Worm (Caenorhabditis elegans) whole organism, midembryonic: ENCODE results near the gene cki-2.

Source experiments
- T22C8.4 ChIP-seq: fragments of 200-800 bp; sonication (Bioruptor generic); IDR thresholded peaks from 2 replicates; pipeline ENCODE4 v1.3.6; 2022; ENCODE audit warnings: missing genetic modification characterization, missing compliant biosample characterization
- cog-1 ChIP-seq: sonication (generic microtip); optimal IDR thresholded peaks from 2 replicates; lab custom pipeline; 2016; ENCODE audit warnings: missing genetic modification characterization, missing compliant biosample characterization
- flt-1 ChIP-seq: fragments of 200-800 bp; sonication (Bioruptor generic); IDR thresholded peaks from 2 replicates; pipeline ENCODE4 v1.3.6; 2022; ENCODE audit warnings: missing genetic modification characterization, missing compliant biosample characterization
- klf-2 ChIP-seq: fragments of 200-800 bp; sonication (Bioruptor generic); conservative IDR thresholded peaks from 2 replicates; pipeline ENCODE4 v1.3.6; 2022; ENCODE audit warnings: missing genetic modification reagents, missing genetic modification characterization, missing compliant biosample characterization
- med-1 ChIP-seq: sonication (generic microtip); optimal IDR thresholded peaks from 2 replicates; lab custom pipeline; 2017; ENCODE audit warnings: missing genetic modification characterization, mild to moderate bottlenecking, missing compliant biosample characterization, antibody characterized with exemption, missing genetic modification reagents; ENCODE audit not compliant: insufficient read depth
- ref-1 ChIP-seq: fragments of 200-800 bp; sonication (Bioruptor generic); conservative IDR thresholded peaks from 2 replicates; pipeline ENCODE4 v1.3.6; 2022; ENCODE audit warnings: missing genetic modification reagents, missing genetic modification characterization, missing compliant biosample characterization
- tab-1 ChIP-seq: fragments of 200-800 bp; sonication (Bioruptor generic); IDR thresholded peaks from 2 replicates; pipeline ENCODE4 v1.3.6; 2022; ENCODE audit warnings: missing genetic modification characterization, missing compliant biosample characterization
- ztf-23 ChIP-seq: fragments of 200-800 bp; sonication (Bioruptor generic); IDR thresholded peaks from 2 replicates; pipeline ENCODE4 v1.3.6; 2022; ENCODE audit warnings: missing genetic modification reagents, missing genetic modification characterization, missing compliant biosample characterization
- ztf-29 ChIP-seq: fragments of 200-800 bp; sonication (Bioruptor generic); IDR thresholded peaks from 2 replicates; pipeline ENCODE4 v1.3.6; 2022; ENCODE audit warnings: missing genetic modification reagents, missing genetic modification characterization, missing compliant biosample characterization

The cki-2 gene

DNA sequence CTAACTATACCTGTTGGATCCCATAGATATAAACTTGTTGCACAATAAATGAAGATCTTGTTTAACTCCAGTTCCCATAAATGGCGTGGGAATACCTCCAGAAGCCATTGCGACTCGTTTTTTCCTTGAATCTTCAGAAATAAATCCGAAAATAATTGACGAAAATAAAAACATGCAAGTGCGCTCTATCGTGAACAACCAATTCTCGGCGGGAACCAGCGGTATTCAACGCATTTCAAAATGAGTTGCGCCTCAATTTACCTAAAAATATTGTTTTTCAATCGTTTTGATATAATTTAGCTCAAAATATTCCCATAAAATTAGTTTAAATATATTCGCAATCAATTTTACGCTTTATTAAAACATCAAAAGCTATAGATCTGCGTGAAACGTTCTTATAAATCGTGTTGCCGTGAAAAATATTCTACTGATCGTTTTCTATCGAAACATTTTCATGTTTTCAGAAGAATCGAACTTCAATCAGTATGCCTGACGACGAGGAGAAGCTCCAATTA lies 35.1 kb upstream of the cki-2 start, which contains the start of the genes snpc-1.1 and spdl-1:
TSS of gene snpc-1.1 (minus strand) at position 200 of the 515 bp plus-strand sequence.
TSS of gene spdl-1 (plus strand) at position 465 of the 515 bp plus-strand sequence.
- TF ChIP-seq ref-1 (GFP tag; lab: Robert Waterston, UW) (no peak), cog-1 (tag; lab: Kevin White, UChicago) (no peak), ztf-23 (GFP tag; lab: Robert Waterston, UW) (no peak), ztf-29 (GFP tag; lab: Robert Waterston, UW) (no peak), tab-1 (GFP tag; lab: Robert Waterston, UW) (no peak), T22C8.4 (GFP tag; lab: Robert Waterston, UW) (no peak), klf-2 (no peak), med-1 (GFP tag; lab: Kevin White, UChicago) (no peak), flt-1 (GFP tag; lab: Robert Waterston, UW) (no peak)

DNA sequence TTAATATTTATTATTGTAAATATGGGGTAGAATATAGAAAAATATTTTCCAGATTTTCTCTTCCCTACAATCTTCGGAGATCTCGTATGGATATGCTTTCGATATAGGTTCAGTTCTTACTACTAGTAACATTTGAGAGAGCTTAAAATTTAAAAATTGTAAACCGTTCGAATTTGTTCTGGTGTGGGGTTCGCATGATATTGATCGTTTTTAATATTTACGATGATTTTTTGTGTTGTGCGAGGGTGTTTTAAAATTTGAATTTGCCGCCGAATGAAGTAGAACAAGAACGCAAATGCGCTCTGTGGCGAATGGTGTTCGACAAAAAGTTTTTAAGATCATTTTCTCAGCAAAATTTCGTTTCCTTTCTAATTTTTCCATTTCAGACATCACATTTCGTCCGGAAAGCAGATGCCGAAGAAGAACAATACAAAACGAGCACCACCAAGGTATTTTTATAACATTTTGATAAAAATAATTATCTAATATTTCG lies 32.8 kb upstream of the cki-2 start, which contains the start of gene skr-17:
TSS of gene skr-17 (plus strand) at position 51 of the 493 bp plus-strand sequence.
- TF ChIP-seq cog-1 (tag; lab: Kevin White, UChicago), result no peak

DNA sequence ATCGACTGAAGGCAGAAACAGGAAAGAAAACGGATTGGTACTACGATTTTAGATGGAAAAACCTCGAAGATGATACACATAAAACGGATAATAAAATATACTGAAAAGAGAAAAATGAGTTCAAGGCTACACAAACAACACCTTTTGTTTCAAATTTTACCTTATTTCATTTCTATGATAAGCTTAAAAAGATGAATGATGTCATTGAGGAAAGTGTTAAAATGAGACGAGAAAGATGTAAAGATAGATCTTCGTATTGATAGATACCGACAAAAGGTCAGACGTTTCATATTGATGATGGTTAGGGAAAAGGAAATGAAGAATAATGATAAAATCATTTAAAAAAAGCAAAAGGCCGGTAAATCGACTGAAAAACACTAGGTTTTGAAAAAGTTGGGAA lies 26.7 kb upstream of the cki-2 start:
- TF ChIP-seq cog-1 (tag; lab: Kevin White, UChicago), result no peak
- TF ChIP-seq ztf-23 (GFP tag; lab: Robert Waterston, UW), result no peak
- TF ChIP-seq tab-1 (GFP tag; lab: Robert Waterston, UW), result no peak
- TF ChIP-seq ztf-29 (GFP tag; lab: Robert Waterston, UW), result no peak
- TF ChIP-seq flt-1 (GFP tag; lab: Robert Waterston, UW), result no peak
- no peak for TF ChIP-seq T22C8.4 (GFP tag; lab: Robert Waterston, UW)
- no peak for TF ChIP-seq klf-2
- no peak for TF ChIP-seq med-1 (GFP tag; lab: Kevin White, UChicago)

DNA sequence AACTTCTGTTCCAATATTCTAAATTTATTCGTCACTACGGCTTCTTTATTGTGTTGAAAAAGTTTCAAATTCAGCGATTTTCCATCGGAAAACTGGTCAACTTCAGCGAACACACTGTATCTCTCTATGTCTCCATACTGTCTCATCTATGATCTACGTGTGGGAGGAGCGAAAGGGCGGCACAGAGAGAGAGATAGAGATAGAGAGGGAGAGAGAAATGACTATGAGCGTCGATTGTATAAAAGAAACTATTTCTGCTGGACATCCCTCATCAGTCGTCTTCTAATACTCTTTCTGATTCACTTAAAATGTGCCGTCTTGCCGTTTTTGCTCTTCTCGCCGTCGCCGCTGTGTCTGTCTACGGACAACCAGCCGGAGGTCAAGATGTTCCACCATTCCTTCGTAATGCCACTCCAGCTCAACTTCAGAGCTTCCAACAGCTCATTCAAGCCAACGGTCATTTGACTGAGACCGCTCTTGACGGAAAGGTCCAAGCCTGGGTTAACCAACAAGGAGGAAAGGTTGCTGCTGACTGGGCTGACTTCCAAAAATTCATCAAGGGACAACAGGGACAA lies 25.9 kb upstream of the cki-2 start, which contains the start of gene srlf-1:
TSS of gene srlf-1 (plus strand) at position 268 of the 575 bp plus-strand sequence.
- TF ChIP-seq ztf-23 (GFP tag; lab: Robert Waterston, UW) (no peak), ztf-29 (GFP tag; lab: Robert Waterston, UW) (no peak), med-1 (GFP tag; lab: Kevin White, UChicago) (no peak), ref-1 (GFP tag; lab: Robert Waterston, UW) (no peak), klf-2 (no peak), tab-1 (GFP tag; lab: Robert Waterston, UW) (no peak), T22C8.4 (GFP tag; lab: Robert Waterston, UW) (no peak), cog-1 (tag; lab: Kevin White, UChicago) (no peak), flt-1 (GFP tag; lab: Robert Waterston, UW) (no peak)

DNA sequence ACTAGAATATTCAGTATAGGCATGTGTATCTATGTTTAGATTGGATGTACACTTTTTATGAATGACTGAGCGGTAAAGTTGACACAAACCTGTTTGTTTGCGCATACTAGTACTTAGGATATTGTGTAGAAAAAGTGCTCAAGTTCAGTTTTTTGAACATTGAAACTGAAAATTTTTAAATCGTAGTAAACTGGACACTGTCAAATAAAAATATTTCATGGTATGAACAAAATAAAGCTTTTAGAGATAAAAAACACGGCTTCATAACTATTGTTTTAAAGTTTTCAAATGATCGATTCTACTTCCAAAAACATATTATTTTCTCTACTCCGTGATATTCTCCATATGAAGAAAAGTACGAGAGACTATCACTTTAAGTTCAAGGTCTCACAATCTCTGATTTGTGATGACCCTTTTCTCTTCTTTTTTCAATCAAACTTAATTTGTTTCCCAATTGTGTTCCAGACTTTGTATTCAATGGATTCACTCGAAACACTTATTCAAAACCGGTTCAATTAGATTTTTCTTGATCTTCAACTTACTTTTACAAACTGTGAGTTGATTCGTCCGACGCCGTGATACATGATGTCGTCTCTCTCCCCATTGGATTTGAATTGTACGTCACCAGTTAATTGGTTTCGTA lies 24.8 kb upstream of the cki-2 start:
- TF ChIP-seq med-1 (GFP tag; lab: Kevin White, UChicago), result no peak
- TF ChIP-seq klf-2, result no peak
- no peak for TF ChIP-seq tab-1 (GFP tag; lab: Robert Waterston, UW)
- TF ChIP-seq T22C8.4 (GFP tag; lab: Robert Waterston, UW), result no peak
- no peak for TF ChIP-seq ref-1 (GFP tag; lab: Robert Waterston, UW)
- no peak for TF ChIP-seq ztf-23 (GFP tag; lab: Robert Waterston, UW)
- no peak for TF ChIP-seq ztf-29 (GFP tag; lab: Robert Waterston, UW)
- no peak for TF ChIP-seq cog-1 (tag; lab: Kevin White, UChicago)
- TF ChIP-seq flt-1 (GFP tag; lab: Robert Waterston, UW), result no peak

DNA sequence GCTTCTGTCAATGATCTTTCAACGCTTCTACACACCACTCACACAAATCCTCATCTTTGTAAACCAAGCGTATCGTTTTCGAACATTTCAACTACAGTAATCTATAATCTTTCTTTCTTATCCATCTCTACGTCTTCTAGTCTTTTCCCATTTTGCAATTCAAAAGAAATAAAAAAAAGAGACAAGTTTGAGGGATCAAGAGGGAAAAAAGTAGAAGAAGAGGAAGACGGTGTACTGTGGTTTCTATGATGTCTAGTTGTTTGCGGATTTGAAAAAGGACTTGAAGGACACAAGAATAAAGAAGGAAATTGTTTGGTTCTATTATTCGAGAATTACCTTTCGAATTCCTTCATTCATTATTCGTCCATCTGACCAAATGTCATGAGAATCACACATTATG lies 23.8 kb upstream of the cki-2 start:
- TF ChIP-seq med-1 (GFP tag; lab: Kevin White, UChicago), result no peak
- TF ChIP-seq ref-1 (GFP tag; lab: Robert Waterston, UW), result no peak
- no peak for TF ChIP-seq ztf-29 (GFP tag; lab: Robert Waterston, UW)
- no peak for TF ChIP-seq klf-2
- TF ChIP-seq T22C8.4 (GFP tag; lab: Robert Waterston, UW), result no peak
- TF ChIP-seq ztf-23 (GFP tag; lab: Robert Waterston, UW), result no peak
- TF ChIP-seq flt-1 (GFP tag; lab: Robert Waterston, UW), result no peak
- TF ChIP-seq tab-1 (GFP tag; lab: Robert Waterston, UW), result no peak
- TF ChIP-seq cog-1 (tag; lab: Kevin White, UChicago), result no peak

DNA sequence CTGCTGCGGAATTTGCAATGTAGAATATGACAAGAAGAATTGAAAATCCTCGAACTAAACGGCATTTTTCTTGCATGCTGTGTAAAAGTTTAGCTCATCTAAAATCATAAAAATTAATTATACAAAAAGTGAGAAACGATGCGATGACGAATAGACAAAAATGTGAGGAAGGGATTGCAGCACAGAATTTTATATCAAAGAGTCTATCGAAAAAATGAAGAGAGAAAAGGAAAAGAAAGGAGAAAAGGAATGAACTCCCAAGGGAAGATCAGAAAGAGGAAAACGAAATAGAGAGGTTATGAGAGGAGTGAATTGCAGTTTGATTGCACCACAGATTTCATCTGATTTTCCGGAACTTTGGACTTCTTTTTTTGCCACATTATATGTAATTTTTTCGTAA lies 22.1 kb upstream of the cki-2 start, which contains the start of gene glr-4:
TSS of gene glr-4 (minus strand) at position 101 of the 400 bp plus-strand sequence.
- no peak for TF ChIP-seq T22C8.4 (GFP tag; lab: Robert Waterston, UW)
- no peak for TF ChIP-seq ztf-29 (GFP tag; lab: Robert Waterston, UW)
- no peak for TF ChIP-seq flt-1 (GFP tag; lab: Robert Waterston, UW)
- TF ChIP-seq med-1 (GFP tag; lab: Kevin White, UChicago), result no peak
- no peak for TF ChIP-seq ref-1 (GFP tag; lab: Robert Waterston, UW)
- TF ChIP-seq cog-1 (tag; lab: Kevin White, UChicago), result no peak
- TF ChIP-seq ztf-23 (GFP tag; lab: Robert Waterston, UW), result no peak
- TF ChIP-seq tab-1 (GFP tag; lab: Robert Waterston, UW), result no peak
- TF ChIP-seq klf-2, result no peak

DNA sequence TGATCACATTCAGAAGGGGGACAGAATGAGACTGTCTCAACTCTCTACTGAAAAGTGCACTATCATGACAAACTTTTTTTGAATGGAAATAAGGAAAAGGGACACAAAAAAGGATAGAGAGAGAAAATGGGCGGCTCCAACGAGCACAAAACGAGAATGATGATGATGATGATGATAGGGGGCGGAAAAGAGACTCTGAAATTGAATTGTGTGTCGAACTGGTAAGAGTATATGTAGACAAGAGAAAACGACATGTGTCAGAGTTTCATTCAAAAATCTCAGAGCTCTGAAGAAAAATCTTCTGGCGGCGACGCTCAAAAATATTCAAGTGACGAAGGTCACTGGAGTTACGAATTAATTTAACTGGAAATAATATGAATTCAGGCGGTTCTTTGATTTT lies 21.0 kb upstream of the cki-2 start:
- TF ChIP-seq med-1 (GFP tag; lab: Kevin White, UChicago) (no peak), ztf-29 (GFP tag; lab: Robert Waterston, UW) (no peak)

DNA sequence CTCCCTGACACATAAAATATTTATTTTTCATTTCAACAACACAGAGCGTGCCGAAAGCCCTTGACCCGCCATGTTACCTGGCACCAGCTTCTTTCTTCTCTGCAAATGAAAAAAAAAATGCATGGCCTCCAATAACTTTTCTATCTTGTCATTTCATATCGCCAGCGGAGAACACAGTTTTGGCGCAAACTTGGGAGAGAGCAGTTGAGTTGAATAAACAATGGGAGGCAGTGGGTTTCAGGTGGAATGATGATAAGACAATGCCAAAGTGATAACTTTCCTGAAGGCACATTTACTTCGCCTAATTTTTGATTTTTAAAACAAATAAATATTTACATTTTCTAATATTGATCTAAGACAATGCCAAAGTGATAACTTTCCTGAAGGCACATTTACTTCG lies 15.0 kb upstream of the cki-2 start:
- no peak for TF ChIP-seq ref-1 (GFP tag; lab: Robert Waterston, UW)
- no peak for TF ChIP-seq klf-2
- no peak for TF ChIP-seq med-1 (GFP tag; lab: Kevin White, UChicago)
